Worm (Caenorhabditis elegans) whole organism, L2 larva: ENCODE results near the gene pph-2.
A peak's percentile ranks its signal among the peaks of the same experiment; 100 is the strongest.

Experiments used
- R02D3.7 ChIP-seq: fragments of 150-350 bp; optimal IDR thresholded peaks from 2 replicates; lab custom pipeline; 2014; ENCODE audit warnings: missing biosample characterization, missing genetic modification characterization
- Y55F3AM.14 ChIP-seq: fragments of 200-800 bp; sonication (Bioruptor generic); optimal IDR thresholded peaks from 2 replicates; lab custom pipeline; 2018; ENCODE audit warnings: mild to moderate bottlenecking, missing genetic modification characterization, missing compliant biosample characterization
- blmp-1 ChIP-seq: sonication (generic microtip); optimal IDR thresholded peaks from 2 replicates; lab custom pipeline; 2017; ENCODE audit warnings: missing genetic modification characterization, mild to moderate bottlenecking, missing compliant biosample characterization, antibody characterized with exemption, moderate library complexity; ENCODE audit not compliant: insufficient read depth
- dmd-4 ChIP-seq: sonication (generic microtip); optimal IDR thresholded peaks from 2 replicates; lab custom pipeline; 2017; ENCODE audit warnings: missing biosample characterization, missing genetic modification characterization
- fos-1 ChIP-seq: fragments of 150-350 bp; optimal IDR thresholded peaks from 2 replicates; lab custom pipeline; 2014; ENCODE audit warnings: missing biosample characterization, missing genetic modification characterization
- gmeb-1 ChIP-seq: fragments of 150-350 bp; optimal IDR thresholded peaks from 2 replicates; lab custom pipeline; 2014; ENCODE audit warnings: missing biosample characterization, missing genetic modification characterization
- lin-11 ChIP-seq: fragments of 150-350 bp; sonication (generic microtip); optimal IDR thresholded peaks from 2 replicates; lab custom pipeline; 2014; ENCODE audit warnings: missing biosample characterization, missing genetic modification characterization, inconsistent platforms, mixed read lengths
- lin-39 ChIP-seq: fragments of 150-350 bp; optimal IDR thresholded peaks from 2 replicates; lab custom pipeline; 2014; ENCODE audit warnings: missing biosample characterization, missing genetic modification reagents, missing genetic modification characterization
- lsy-2 ChIP-seq, 2 experiments: fragments of 150-350 bp in 1 of 2; sonication (generic microtip) in 1 of 2; optimal IDR thresholded peaks; 2 replicates each; lab custom pipeline; 2014 to 2017; ENCODE audit warnings: missing biosample characterization in 2 of 2, missing genetic modification characterization in 2 of 2
- mdl-1 ChIP-seq, 2 experiments: fragments of 150-350 bp in 1 of 2; sonication (generic microtip) in 1 of 2; optimal IDR thresholded peaks; 2 replicates each; lab custom pipeline; 2017; ENCODE audit warnings: missing biosample characterization in 2 of 2, missing genetic modification characterization in 2 of 2
- nhr-10 ChIP-seq: sonication (generic microtip); optimal IDR thresholded peaks from 2 replicates; lab custom pipeline; 2017; ENCODE audit warnings: missing biosample characterization, missing genetic modification characterization
- nhr-23 ChIP-seq: fragments of 150-350 bp; optimal IDR thresholded peaks from 2 replicates; lab custom pipeline; 2014; ENCODE audit warnings: missing biosample characterization, missing genetic modification reagents, missing genetic modification characterization
- nhr-237 ChIP-seq: fragments of 150-350 bp; optimal IDR thresholded peaks from 2 replicates; lab custom pipeline; 2014; ENCODE audit warnings: missing biosample characterization, missing genetic modification characterization
- unc-62 ChIP-seq: fragments of 150-350 bp; optimal IDR thresholded peaks from 2 replicates; lab custom pipeline; 2014; ENCODE audit warnings: missing biosample characterization, missing genetic modification reagents, missing genetic modification characterization

DNA sequence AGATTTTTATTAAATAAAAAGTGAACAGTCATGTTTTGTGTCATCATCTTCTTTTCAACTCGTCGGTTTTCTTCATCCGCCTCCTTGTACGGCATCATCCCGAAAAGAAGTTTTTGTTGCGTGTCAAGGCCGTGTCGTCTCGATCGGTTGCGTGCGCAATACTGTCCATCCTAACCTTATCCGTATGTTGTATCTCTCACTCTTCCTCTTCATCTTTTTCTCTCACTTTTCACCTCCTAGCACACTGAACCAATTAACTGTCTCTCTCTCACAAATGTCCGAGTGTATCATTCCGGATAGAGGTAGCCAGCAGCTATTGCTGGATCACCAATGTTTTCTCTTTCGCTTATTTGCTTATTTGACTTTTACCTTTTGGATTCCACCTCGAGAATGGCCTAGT, 5.9 kb upstream of the pph-2 start:
- TF ChIP-seq lsy-2 (tag; optimal IDR thresholded peaks at IDR 0.05; lab: Kevin White, UChicago), result no peak
- TF ChIP-seq Y55F3AM.14 (GFP tag; lab: Kevin White, UChicago), result no peak
- TF ChIP-seq lin-39 (tag; lab: Kevin White, UChicago), result no peak
- TF ChIP-seq blmp-1 (tag; lab: Kevin White, UChicago), result peak; percentile 62
- no peak for TF ChIP-seq nhr-10 (tag; lab: Kevin White, UChicago)
- no peak for TF ChIP-seq mdl-1 (tag; optimal IDR thresholded peaks at IDR 0.05; lab: Kevin White, UChicago)
- TF ChIP-seq fos-1, result peak; percentile 9
- no peak for TF ChIP-seq R02D3.7 (tag; lab: Kevin White, UChicago)
- no peak for TF ChIP-seq unc-62 (GFP tag; lab: Kevin White, UChicago)
- no peak for TF ChIP-seq dmd-4
- no peak for TF ChIP-seq nhr-23 (tag; lab: Kevin White, UChicago)
- no peak for TF ChIP-seq gmeb-1
- no peak for TF ChIP-seq nhr-237 (tag; lab: Kevin White, UChicago)
- no peak for TF ChIP-seq lin-11 (tag; lab: Kevin White, UChicago)
